Fruit fly (Drosophila melanogaster): ENCODE results near the gene Sh3beta.

Gene Sh3beta

DNA sequence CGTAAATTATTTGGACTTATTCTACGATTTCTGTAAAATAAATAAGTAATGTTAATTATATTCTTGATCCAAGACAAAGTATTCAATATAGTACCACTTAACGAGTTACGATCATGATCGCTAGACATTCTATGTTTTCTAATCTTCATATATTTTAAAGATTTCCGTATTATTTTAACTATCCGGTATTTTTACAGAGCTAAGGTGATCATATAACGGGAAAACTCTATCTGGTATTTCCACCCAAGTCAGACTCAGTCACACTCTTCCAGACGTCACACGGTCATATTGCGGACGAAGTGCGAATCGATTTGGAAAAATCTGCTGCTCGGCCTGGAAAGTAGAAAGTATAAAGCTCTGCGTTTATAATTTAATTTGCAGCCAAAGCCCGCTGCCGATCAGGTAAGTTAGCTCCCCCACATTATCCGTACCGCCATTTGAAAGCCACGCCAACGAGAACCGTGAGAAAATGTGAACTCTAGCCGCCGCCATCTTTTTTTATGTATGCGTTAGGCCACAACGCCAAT lies 29.8 kb downstream of the Sh3beta start, which contains the start of the genes lark and eco (continued):
- TF ChIP-seq CG15514 (GFP tag; optimal IDR thresholded peaks at IDR 0.05) = peak; percentile 6
- no peak for TF ChIP-seq CG11247 (GFP tag; IDR thresholded peaks at IDR 0.05)
- no peak for TF ChIP-seq tgo (GFP tag; IDR thresholded peaks at IDR 0.05)
- TF ChIP-seq CG11456 (GFP tag; IDR thresholded peaks at IDR 0.05) = no peak
- TF ChIP-seq hbn (GFP tag; IDR thresholded peaks at IDR 0.05; ENCODE audit: partially characterized antibody) = no peak
- no peak for TF ChIP-seq fru (optimal IDR thresholded peaks at IDR 0.05)
- no peak for TF ChIP-seq Nf-YB (GFP tag; optimal IDR thresholded peaks at IDR 0.05)
- no peak for TF ChIP-seq cato (GFP tag; optimal IDR thresholded peaks at IDR 0.05; ENCODE audit: borderline replicate concordance)
- no peak for TF ChIP-seq CG17359 (tag; optimal IDR thresholded peaks at IDR 0.05)
- TF ChIP-seq slou (GFP tag; optimal IDR thresholded peaks at IDR 0.05) = no peak
- no peak for TF ChIP-seq ab (GFP tag; optimal IDR thresholded peaks at IDR 0.05)
- no peak for TF ChIP-seq slp2 (GFP tag; optimal IDR thresholded peaks at IDR 0.05)
- peak; percentile 98 for TF ChIP-seq MESR4 (GFP tag; optimal IDR thresholded peaks at IDR 0.05)
- TF ChIP-seq Hr78 (GFP tag; optimal IDR thresholded peaks at IDR 0.05) = no peak
- TF ChIP-seq corto (GFP tag; optimal IDR thresholded peaks at IDR 0.05) = no peak
- TF ChIP-seq CG13287 (GFP tag; IDR thresholded peaks at IDR 0.05; ENCODE audit: partially characterized antibody) = peak; percentile 25; the same call in 1 of the 2 replicates
- TF ChIP-seq Med (GFP tag) = peak; percentile 67
- TF ChIP-seq Bgb (GFP tag; IDR thresholded peaks at IDR 0.05; ENCODE audit: partially characterized antibody) = peak; percentile 47; the same call in 1 of the 2 replicates
- TF ChIP-seq CG2875 (GFP tag; optimal IDR thresholded peaks at IDR 0.05) = no peak
- no peak for TF ChIP-seq CG10209 (GFP tag; optimal IDR thresholded peaks at IDR 0.05)
- no peak for TF ChIP-seq lab (GFP tag; optimal IDR thresholded peaks at IDR 0.05)
- TF ChIP-seq Bdp1 (GFP tag; optimal IDR thresholded peaks at IDR 0.05) = no peak
- no peak for TF ChIP-seq CG6683 (GFP tag; optimal IDR thresholded peaks at IDR 0.05)
- peak; percentile 89 for TF ChIP-seq gfzf (GFP tag; optimal IDR thresholded peaks at IDR 0.05)
- no peak for TF ChIP-seq CG4820 (GFP tag; optimal IDR thresholded peaks at IDR 0.05)
- TF ChIP-seq CG7357 (GFP tag; IDR thresholded peaks at IDR 0.05) = no peak
- no peak for TF ChIP-seq Ets65A (GFP tag)
- TF ChIP-seq chinmo (GFP tag; IDR thresholded peaks at IDR 0.05; ENCODE audit: partially characterized antibody) = no peak
- TF ChIP-seq CG18011 (GFP tag; optimal IDR thresholded peaks at IDR 0.05) = no peak
- TF ChIP-seq CG1832 (GFP tag; optimal IDR thresholded peaks at IDR 0.05) = no peak
- TF ChIP-seq sqz (GFP tag; optimal IDR thresholded peaks at IDR 0.05) = no peak
- no peak for TF ChIP-seq otp (GFP tag; IDR thresholded peaks at IDR 0.05)
- no peak for TF ChIP-seq chif (GFP tag; optimal IDR thresholded peaks at IDR 0.05)
- TF ChIP-seq row (GFP tag; IDR thresholded peaks at IDR 0.05) = peak; percentile 37; the same call in 2 of the 3 replicates
- no peak for TF ChIP-seq bowl (GFP tag; IDR thresholded peaks at IDR 0.05)
- TF ChIP-seq odd (GFP tag; optimal IDR thresholded peaks at IDR 0.05) = no peak
- TF ChIP-seq CG6765 (GFP tag; optimal IDR thresholded peaks at IDR 0.05) = no peak
- peak; percentile 96 for TF ChIP-seq YL-1 (GFP tag; optimal IDR thresholded peaks at IDR 0.05)
- TF ChIP-seq Nf-YC (tag; optimal IDR thresholded peaks at IDR 0.05) = peak; percentile 1
- TF ChIP-seq CG18599 (GFP tag; optimal IDR thresholded peaks at IDR 0.05) = no peak
- TF ChIP-seq pnt (GFP tag; optimal IDR thresholded peaks at IDR 0.05) = no peak
- TF ChIP-seq Oli (tag; optimal IDR thresholded peaks at IDR 0.05) = no peak
- no peak for TF ChIP-seq dpn (GFP tag; optimal IDR thresholded peaks at IDR 0.05)
- TF ChIP-seq Dek (tag; optimal IDR thresholded peaks at IDR 0.05) = no peak
- no peak for TF ChIP-seq usp (GFP tag; optimal IDR thresholded peaks at IDR 0.05)
- no peak for TF ChIP-seq tio (GFP tag; optimal IDR thresholded peaks at IDR 0.05)
- no peak for TF ChIP-seq vfl (GFP tag; optimal IDR thresholded peaks at IDR 0.05)
- TF ChIP-seq nmo (GFP tag; optimal IDR thresholded peaks at IDR 0.05) = peak; percentile 33
- TF ChIP-seq Dp (GFP tag; optimal IDR thresholded peaks at IDR 0.05) = peak; percentile 36
- no peak for TF ChIP-seq CG6254 (GFP tag; optimal IDR thresholded peaks at IDR 0.05)
